Fruit fly (Drosophila melanogaster) whole organism, embryonic: Measurements from ENCODE around the gene Tnks.

Experiments used
- BEAF-32 ChIP-seq: fragments of 200-800 bp; sonication (Bioruptor generic); optimal IDR thresholded peaks from 3 replicates; lab custom pipeline; 2017; ENCODE audit warnings: missing biosample characterization, missing genetic modification characterization, mild to moderate bottlenecking, moderate library complexity, missing genetic modification reagents
- CG10267 ChIP-seq: fragments of 200-800 bp; sonication (Bioruptor generic); optimal IDR thresholded peaks from 2 replicates; lab custom pipeline; 2018; ENCODE audit warnings: missing biosample characterization, mild to moderate bottlenecking, missing genetic modification characterization, moderate library complexity
- CG10462 ChIP-seq: fragments of 200-800 bp; sonication (Bioruptor generic); optimal IDR thresholded peaks from 2 replicates; lab custom pipeline; 2016; ENCODE audit warnings: missing biosample characterization, missing genetic modification characterization
- CG10979 ChIP-seq: fragments of 200-800 bp; sonication (Bioruptor generic); optimal IDR thresholded peaks from 2 replicates; lab custom pipeline; 2018; ENCODE audit warnings: missing biosample characterization, mild to moderate bottlenecking, missing genetic modification characterization, moderate library complexity
- CG11085 ChIP-seq: fragments of 200-800 bp; sonication (Bioruptor generic); IDR thresholded peaks from 2 replicates; pipeline ENCODE4 v1.3.6; 2022; ENCODE audit warnings: missing biosample characterization, missing genetic modification characterization
- CG12236 ChIP-seq: fragments of 200-800 bp; sonication (Bioruptor generic); optimal IDR thresholded peaks from 2 replicates; lab custom pipeline; 2016; ENCODE audit warnings: missing biosample characterization, missing genetic modification characterization
- CG13296 ChIP-seq: fragments of 200-800 bp; sonication (Bioruptor generic); optimal IDR thresholded peaks from 3 replicates; lab custom pipeline; 2018; ENCODE audit warnings: missing biosample characterization, mild to moderate bottlenecking, missing genetic modification characterization
- CG13624 ChIP-seq: fragments of 200-800 bp; sonication (Bioruptor generic); optimal IDR thresholded peaks from 2 replicates; lab custom pipeline; 2016; ENCODE audit warnings: missing biosample characterization, missing genetic modification characterization
- CG14710 ChIP-seq: fragments of 200-800 bp; sonication (Bioruptor generic); optimal IDR thresholded peaks from 3 replicates; lab custom pipeline; 2019; ENCODE audit warnings: missing biosample characterization, mild to moderate bottlenecking, missing genetic modification characterization, moderate library complexity
- CG14965 ChIP-seq: fragments of 200-800 bp; sonication (Bioruptor generic); optimal IDR thresholded peaks from 2 replicates; lab custom pipeline; 2016; ENCODE audit warnings: missing biosample characterization, missing genetic modification characterization, borderline replicate concordance
- CG1602 ChIP-seq: fragments of 200-800 bp; sonication (Bioruptor generic); optimal IDR thresholded peaks from 3 replicates; lab custom pipeline; 2016; ENCODE audit warnings: missing biosample characterization, missing genetic modification characterization
- CG16779 ChIP-seq: fragments of 200-800 bp; sonication (Bioruptor generic); IDR thresholded peaks from 2 replicates; pipeline ENCODE4 v1.3.6; 2022; ENCODE audit warnings: missing biosample characterization, missing genetic modification characterization
- CG2120 ChIP-seq: fragments of 200-800 bp; sonication (Bioruptor generic); optimal IDR thresholded peaks from 3 replicates; lab custom pipeline; 2016; ENCODE audit warnings: missing biosample characterization, missing genetic modification characterization
- CG31388 ChIP-seq: fragments of 200-800 bp; sonication (Bioruptor generic); optimal IDR thresholded peaks from 2 replicates; lab custom pipeline; 2016; ENCODE audit warnings: missing biosample characterization, missing genetic modification characterization
- CG3847 ChIP-seq: fragments of 200-800 bp; sonication (Bioruptor generic); IDR thresholded peaks from 2 replicates; pipeline ENCODE4 v1.3.6; 2022; ENCODE audit warnings: missing biosample characterization, missing genetic modification characterization
- CG4404 ChIP-seq: fragments of 200-800 bp; sonication (Bioruptor generic); IDR thresholded peaks from 2 replicates; pipeline ENCODE4 v1.3.6; 2022; ENCODE audit warnings: missing biosample characterization, missing genetic modification characterization
- CG4820 ChIP-seq: fragments of 200-800 bp; sonication (Bioruptor generic); optimal IDR thresholded peaks from 3 replicates; lab custom pipeline; 2016; ENCODE audit warnings: missing biosample characterization, missing genetic modification characterization
- CG7928 ChIP-seq: fragments of 200-800 bp; sonication (Bioruptor generic); optimal IDR thresholded peaks from 2 replicates; lab custom pipeline; 2017; ENCODE audit warnings: missing biosample characterization, mild to moderate bottlenecking, missing genetic modification characterization
- CG8089 ChIP-seq: fragments of 200-800 bp; sonication (Bioruptor generic); optimal IDR thresholded peaks from 3 replicates; lab custom pipeline; 2016; ENCODE audit warnings: missing biosample characterization, missing genetic modification characterization
- CG8944 ChIP-seq: fragments of 200-800 bp; sonication (Bioruptor generic); optimal IDR thresholded peaks from 3 replicates; lab custom pipeline; 2016; ENCODE audit warnings: missing biosample characterization, missing genetic modification characterization
- CG9797 ChIP-seq: fragments of 200-800 bp; sonication (Bioruptor generic); optimal IDR thresholded peaks from 3 replicates; lab custom pipeline; 2018; ENCODE audit warnings: missing biosample characterization, mild to moderate bottlenecking, missing genetic modification characterization
- CTCF ChIP-seq: fragments of 200-800 bp; sonication (Bioruptor generic); optimal IDR thresholded peaks from 2 replicates; lab custom pipeline; 2017; ENCODE audit warnings: missing biosample characterization, mild to moderate bottlenecking, missing genetic modification characterization, moderate library complexity
- Camta ChIP-seq: fragments of 200-800 bp; sonication (Bioruptor generic); optimal IDR thresholded peaks from 2 replicates; lab custom pipeline; 2016; ENCODE audit warnings: missing biosample characterization, missing genetic modification characterization
- CkIIα-i1 ChIP-seq: fragments of 200-800 bp; sonication (Bioruptor generic); IDR thresholded peaks from 2 replicates; pipeline ENCODE4 v1.3.6; 2022; ENCODE audit warnings: missing biosample characterization, missing genetic modification characterization
- Dbx ChIP-seq: fragments of 200-800 bp; sonication (Bioruptor generic); IDR thresholded peaks from 3 replicates; pipeline ENCODE4 v1.3.6; 2022; ENCODE audit warnings: missing biosample characterization, missing genetic modification characterization
- Doc3 ChIP-seq: fragments of 200-800 bp; sonication (Bioruptor generic); IDR thresholded peaks from 3 replicates; pipeline ENCODE4 v1.3.6; 2022; ENCODE audit warnings: missing biosample characterization, missing genetic modification characterization; ENCODE audit not compliant: partially characterized antibody
- Elba2 ChIP-seq: fragments of 200-800 bp; sonication (Bioruptor generic); optimal IDR thresholded peaks from 3 replicates; lab custom pipeline; 2016; ENCODE audit warnings: missing biosample characterization, missing genetic modification characterization
- Fer3 ChIP-seq: fragments of 200-800 bp; sonication (Bioruptor generic); optimal IDR thresholded peaks from 2 replicates; lab custom pipeline; 2018; ENCODE audit warnings: missing biosample characterization, mild to moderate bottlenecking, missing genetic modification characterization, moderate library complexity
- HLH4C ChIP-seq: fragments of 200-800 bp; sonication (Bioruptor generic); IDR thresholded peaks from 3 replicates; pipeline ENCODE4 v1.3.6; 2022; ENCODE audit warnings: missing biosample characterization, missing genetic modification characterization; ENCODE audit not compliant: partially characterized antibody
- Meics ChIP-seq: fragments of 200-800 bp; sonication (Bioruptor generic); optimal IDR thresholded peaks from 2 replicates; lab custom pipeline; 2017; ENCODE audit warnings: missing biosample characterization, mild to moderate bottlenecking, missing genetic modification characterization
- PHDP ChIP-seq: fragments of 200-800 bp; sonication (Bioruptor generic); optimal IDR thresholded peaks from 3 replicates; lab custom pipeline; 2018; ENCODE audit warnings: missing biosample characterization, mild to moderate bottlenecking, missing genetic modification characterization, moderate library complexity
- Side ChIP-seq: fragments of 200-800 bp; sonication (Bioruptor generic); optimal IDR thresholded peaks from 2 replicates; lab custom pipeline; 2016; ENCODE audit warnings: missing biosample characterization, missing genetic modification characterization
- Sry-δ ChIP-seq: fragments of 200-800 bp; sonication (Bioruptor generic); optimal IDR thresholded peaks from 2 replicates; lab custom pipeline; 2016; ENCODE audit warnings: missing biosample characterization, missing genetic modification characterization
- Tbp ChIP-seq: fragments of >200 bp; optimal IDR thresholded peaks from 2 replicates; lab custom pipeline; 2018; ENCODE audit warnings: missing biosample characterization, missing genetic modification characterization
- al ChIP-seq: fragments of 200-800 bp; sonication (Bioruptor generic); IDR thresholded peaks from 2 replicates; pipeline ENCODE4 v1.3.6; 2022; ENCODE audit warnings: missing biosample characterization, missing genetic modification characterization
- aop ChIP-seq: fragments of 200-800 bp; sonication (Bioruptor generic); IDR thresholded peaks from 2 replicates; pipeline ENCODE4 v1.3.6; 2022; ENCODE audit warnings: missing biosample characterization, missing genetic modification characterization
- bsh ChIP-seq, 2 experiments: fragments of 200-800 bp; sonication (Bioruptor generic); optimal IDR thresholded peaks; 2 replicates each; lab custom pipeline; 2017 to 2018; ENCODE audit warnings: mild to moderate bottlenecking in 2 of 2, missing biosample characterization in 2 of 2, missing genetic modification characterization in 2 of 2, moderate library complexity in 1 of 2
- btn ChIP-seq: fragments of 200-800 bp; sonication (Bioruptor generic); optimal IDR thresholded peaks from 2 replicates; lab custom pipeline; 2016; ENCODE audit warnings: missing biosample characterization, missing genetic modification characterization
- dpn ChIP-seq, 2 experiments: fragments of 200-800 bp; sonication (Bioruptor generic); optimal IDR thresholded peaks; 3 replicates each; lab custom pipeline; 2016; ENCODE audit warnings: missing biosample characterization in 2 of 2, missing genetic modification characterization in 2 of 2
- ewg ChIP-seq: fragments of 200-800 bp; sonication (Bioruptor generic); optimal IDR thresholded peaks from 3 replicates; lab custom pipeline; 2017; ENCODE audit warnings: mild to moderate bottlenecking, missing biosample characterization, missing genetic modification reagents, missing genetic modification characterization
- fu2 ChIP-seq: fragments of 200-800 bp; sonication (Bioruptor generic); optimal IDR thresholded peaks from 2 replicates; lab custom pipeline; 2016; ENCODE audit warnings: missing biosample characterization, missing genetic modification characterization
- hbn ChIP-seq: fragments of 200-800 bp; sonication (Bioruptor generic); IDR thresholded peaks from 2 replicates; pipeline ENCODE4 v1.3.6; 2022; ENCODE audit warnings: missing biosample characterization, missing genetic modification characterization; ENCODE audit not compliant: partially characterized antibody
- insv ChIP-seq, 2 experiments: fragments of 200-800 bp; sonication (Bioruptor generic); optimal IDR thresholded peaks; 3 replicates each; lab custom pipeline; 2016 to 2018; ENCODE audit warnings: missing biosample characterization in 2 of 2, missing genetic modification characterization in 2 of 2
- luna ChIP-seq: fragments of 200-800 bp; sonication (Bioruptor generic); optimal IDR thresholded peaks from 2 replicates; lab custom pipeline; 2016; ENCODE audit warnings: missing biosample characterization, missing genetic modification characterization
- odd ChIP-seq: fragments of 200-800 bp; sonication (Bioruptor generic); optimal IDR thresholded peaks from 2 replicates; lab custom pipeline; 2017; ENCODE audit warnings: missing biosample characterization, mild to moderate bottlenecking, missing genetic modification characterization
- pzg ChIP-seq: fragments of 200-800 bp; sonication (Bioruptor generic); optimal IDR thresholded peaks from 3 replicates; lab custom pipeline; 2018; ENCODE audit warnings: missing biosample characterization, mild to moderate bottlenecking, missing genetic modification characterization, moderate library complexity
- sob ChIP-seq: fragments of 200-800 bp; sonication (Bioruptor generic); IDR thresholded peaks from 2 replicates; pipeline ENCODE4 v1.3.6; 2022; ENCODE audit warnings: missing biosample characterization, missing genetic modification characterization
- sqz ChIP-seq: fragments of 200-800 bp; sonication (Bioruptor generic); optimal IDR thresholded peaks from 3 replicates; lab custom pipeline; 2018; ENCODE audit warnings: missing biosample characterization, mild to moderate bottlenecking, missing genetic modification characterization
- tap ChIP-seq: fragments of 200-800 bp; optimal IDR thresholded peaks from 3 replicates; lab custom pipeline; 2019; ENCODE audit warnings: missing biosample characterization, mild to moderate bottlenecking, missing genetic modification characterization, moderate library complexity
- usp ChIP-seq: fragments of >200 bp; optimal IDR thresholded peaks from 2 replicates; lab custom pipeline; 2017; ENCODE audit warnings: missing biosample characterization, missing genetic modification characterization

Tnks gene

dm6 chr3R:25661531-25662193, 576 bp upstream of the Tnks start, which contains the start of gene RASSF8 (continued):
- TF ChIP-seq CG3847 (GFP tag; lab: Robert Waterston, UW) (peak; percentile 22; the same call in 1 of the 2 replicates), BEAF-32 (GFP tag; lab: Kevin White, UChicago) (peak; percentile 77), fu2 (GFP tag; lab: Kevin White, UChicago) (no peak), pzg (GFP tag; lab: Kevin White, UChicago) (peak; percentile 39), luna (GFP tag; lab: Kevin White, UChicago) (no peak), hbn (GFP tag; lab: Robert Waterston, UW) (peak; percentile 48; the same call in 1 of the 2 replicates), dpn (GFP tag; optimal IDR thresholded peaks at IDR 0.05; lab: Kevin White, UChicago) (peak; percentile 8 to 45), CG8944 (peak; percentile 22), sqz (GFP tag; lab: Kevin White, UChicago) (peak; percentile 17), Meics (GFP tag; lab: Kevin White, UChicago) (no peak), al (GFP tag; lab: Robert Waterston, UW) (peak; percentile 13; the same call in 1 of the 2 replicates), odd (GFP tag; lab: Kevin White, UChicago) (no peak), CG10462 (no peak), btn (GFP tag; lab: Kevin White, UChicago) (no peak), Tbp (GFP tag; lab: Kevin White, UChicago) (no peak), aop (GFP tag; lab: Robert Waterston, UW) (0 out of 2 replicates have a peak, but pooled peaks have one; percentile 12), CkIIα-i1 (GFP tag; lab: Robert Waterston, UW) (no peak), Doc3 (GFP tag; lab: Robert Waterston, UW) (peak; percentile 52; the same call in 1 of the 3 replicates), Fer3 (tag; lab: Kevin White, UChicago) (no peak), ewg (GFP tag; lab: Kevin White, UChicago) (no peak), CG10267 (tag; lab: Kevin White, UChicago) (no peak), CG13296 (peak; percentile 4), CG8089 (no peak), Elba2 (GFP tag; lab: Kevin White, UChicago) (peak; percentile 20), PHDP (tag; lab: Kevin White, UChicago) (peak; percentile 12), Sry-δ (GFP tag; lab: Kevin White, UChicago) (peak; percentile 77), CG2120 (peak; percentile 67), CG10979 (tag; lab: Kevin White, UChicago) (no peak), HLH4C (GFP tag; lab: Robert Waterston, UW) (peak; percentile 68), CG14965 (GFP tag; lab: Kevin White, UChicago) (no peak), CG4404 (GFP tag; lab: Robert Waterston, UW) (no peak), CG12236 (GFP tag; lab: Kevin White, UChicago) (no peak), CG11085 (GFP tag; lab: Robert Waterston, UW) (no peak), Dbx (peak; percentile 64; the same call in 2 of the 3 replicates), CTCF (GFP tag; lab: Kevin White, UChicago) (no peak), usp (no peak), sob (GFP tag; lab: Robert Waterston, UW) (no peak), Side (GFP tag; lab: Kevin White, UChicago) (peak; percentile 9), CG31388 (GFP tag; lab: Kevin White, UChicago) (no peak), Camta (GFP tag; lab: Kevin White, UChicago) (no peak), CG13624 (GFP tag; lab: Kevin White, UChicago) (no peak), tap (tag; lab: Kevin White, UChicago) (no peak), insv (GFP tag; optimal IDR thresholded peaks at IDR 0.05; lab: Kevin White, UChicago) (peak; percentile 68 to 96), CG16779 (GFP tag; lab: Robert Waterston, UW) (no peak), CG7928 (GFP tag; lab: Kevin White, UChicago) (peak; percentile 87), CG9797 (GFP tag; lab: Kevin White, UChicago) (no peak), bsh (GFP tag; optimal IDR thresholded peaks at IDR 0.05; lab: Kevin White, UChicago) (peak in 1 of 2 experiments; percentile 16), CG4820 (GFP tag; lab: Kevin White, UChicago) (peak; percentile 17), CG14710 (tag; lab: Kevin White, UChicago) (peak; percentile 40), CG1602 (GFP tag; lab: Kevin White, UChicago) (peak; percentile 6)
